Worm (Caenorhabditis elegans) whole organism, L4 larva: ENCODE data around the gene srh-183.
A peak's percentile ranks its signal among the peaks of the same experiment; 100 is the strongest.

Experiments used
- D1046.2 ChIP-seq: fragments of 200-800 bp; sonication (Bioruptor generic); IDR thresholded peaks from 2 replicates; pipeline ENCODE4 v1.3.6; 2022; ENCODE audit warnings: missing genetic modification characterization, missing compliant biosample characterization
- F10B5.3 ChIP-seq: sonication (generic microtip); optimal IDR thresholded peaks from 2 replicates; lab custom pipeline; 2016; ENCODE audit warnings: mild to moderate bottlenecking, missing genetic modification characterization, missing compliant biosample characterization
- F44E2.7 ChIP-seq: fragments of 200-800 bp; sonication (Bioruptor generic); IDR thresholded peaks from 2 replicates; pipeline ENCODE4 v2.1.2; 2022; ENCODE audit warnings: missing genetic modification characterization, missing compliant biosample characterization
- T20F7.1 ChIP-seq: fragments of 200-800 bp; sonication (Bioruptor generic); optimal IDR thresholded peaks from 2 replicates; lab custom pipeline; 2018; ENCODE audit warnings: mild to moderate bottlenecking, missing genetic modification characterization, missing compliant biosample characterization
- Y48G9A.11 ChIP-seq: fragments of 200-800 bp; sonication (Bioruptor generic); IDR thresholded peaks from 2 replicates; pipeline ENCODE4 v1.3.6; 2022; ENCODE audit warnings: missing genetic modification reagents, missing genetic modification characterization, missing compliant biosample characterization
- aha-1 ChIP-seq: fragments of 150-350 bp; peaks from one replicate; lab custom pipeline; 2014; ENCODE audit warnings: missing biosample characterization, missing genetic modification characterization
- aly-2 ChIP-seq: sonication (generic microtip); optimal IDR thresholded peaks from 2 replicates; lab custom pipeline; 2018; ENCODE audit warnings: missing biosample characterization, missing genetic modification characterization
- ceh-32 ChIP-seq: sonication (generic microtip); optimal IDR thresholded peaks from 2 replicates; lab custom pipeline; 2016; ENCODE audit warnings: mild to moderate bottlenecking, missing genetic modification characterization, missing compliant biosample characterization; ENCODE audit not compliant: poor library complexity
- ces-1 ChIP-seq: fragments of 150-350 bp; sonication (generic microtip); optimal IDR thresholded peaks from 4 replicates; lab custom pipeline; 2014; ENCODE audit warnings: missing biosample characterization, missing genetic modification reagents, missing genetic modification characterization
- dmd-6 ChIP-seq: fragments of 200-800 bp; sonication (Bioruptor generic); IDR thresholded peaks from 2 replicates; pipeline ENCODE4 v1.3.6; 2022; ENCODE audit warnings: missing genetic modification reagents, missing genetic modification characterization, missing compliant biosample characterization
- dmd-8 ChIP-seq: fragments of 200-800 bp; sonication (Bioruptor generic); IDR thresholded peaks from 2 replicates; pipeline ENCODE4 v1.3.6; 2022; ENCODE audit warnings: missing genetic modification characterization, missing compliant biosample characterization
- dpl-1 ChIP-seq: fragments of 150-350 bp; optimal IDR thresholded peaks from 2 replicates; lab custom pipeline; 2014; ENCODE audit warnings: missing biosample characterization, missing genetic modification reagents, missing genetic modification characterization
- dve-1 ChIP-seq: sonication (generic microtip); optimal IDR thresholded peaks from 2 replicates; lab custom pipeline; 2017; ENCODE audit warnings: antibody characterized with exemption, mild to moderate bottlenecking, missing genetic modification characterization, missing compliant biosample characterization; ENCODE audit not compliant: insufficient read depth
- egl-43 ChIP-seq: fragments of 200-800 bp; sonication (Bioruptor generic); IDR thresholded peaks from 2 replicates; pipeline ENCODE4 v1.3.6; 2022; ENCODE audit warnings: missing genetic modification reagents, missing genetic modification characterization, missing compliant biosample characterization
- fos-1 ChIP-seq: fragments of 150-350 bp; optimal IDR thresholded peaks from 2 replicates; lab custom pipeline; 2014; ENCODE audit warnings: missing biosample characterization, missing genetic modification characterization
- hlh-11 ChIP-seq: fragments of 200-800 bp; sonication (Bioruptor generic); optimal IDR thresholded peaks from 2 replicates; lab custom pipeline; 2018; ENCODE audit warnings: mild to moderate bottlenecking, missing genetic modification characterization, missing compliant biosample characterization
- hlh-30 ChIP-seq: sonication (generic microtip); optimal IDR thresholded peaks from 2 replicates; lab custom pipeline; 2017; ENCODE audit warnings: antibody characterized with exemption, mild to moderate bottlenecking, missing genetic modification characterization, missing compliant biosample characterization; ENCODE audit not compliant: insufficient read depth
- lin-13 ChIP-seq: fragments of 150-350 bp; optimal IDR thresholded peaks from 2 replicates; lab custom pipeline; 2014; ENCODE audit warnings: missing biosample characterization, missing genetic modification reagents, missing genetic modification characterization
- lir-3 ChIP-seq: sonication (generic microtip); optimal IDR thresholded peaks from 2 replicates; lab custom pipeline; 2016; ENCODE audit warnings: mild to moderate bottlenecking, missing genetic modification characterization, missing compliant biosample characterization
- madf-9 ChIP-seq: fragments of 200-800 bp; sonication (Bioruptor generic); conservative IDR thresholded peaks from 2 replicates; pipeline ENCODE4 v1.3.6; 2022; ENCODE audit warnings: missing genetic modification reagents, missing genetic modification characterization, missing compliant biosample characterization
- mep-1 ChIP-seq: fragments of 150-350 bp; sonication (generic microtip); optimal IDR thresholded peaks from 3 replicates; lab custom pipeline; 2014; ENCODE audit warnings: missing biosample characterization, missing genetic modification characterization
- nhr-237 ChIP-seq: sonication (generic microtip); optimal IDR thresholded peaks from 2 replicates; lab custom pipeline; 2017; ENCODE audit warnings: missing biosample characterization, missing genetic modification characterization
- nhr-28 ChIP-seq: fragments of 150-350 bp; optimal IDR thresholded peaks from 2 replicates; lab custom pipeline; 2014; ENCODE audit warnings: missing biosample characterization, missing genetic modification characterization
- nhr-42 ChIP-seq: fragments of 200-800 bp; sonication (Bioruptor generic); IDR thresholded peaks from 2 replicates; pipeline ENCODE4 v1.3.6; 2022; ENCODE audit warnings: missing genetic modification characterization, missing compliant biosample characterization
- nhr-48 ChIP-seq: sonication (generic microtip); optimal IDR thresholded peaks from 2 replicates; lab custom pipeline; 2016; ENCODE audit warnings: mild to moderate bottlenecking, missing genetic modification characterization, missing compliant biosample characterization
- saeg-2 ChIP-seq: fragments of 200-800 bp; sonication (Bioruptor generic); IDR thresholded peaks from 2 replicates; pipeline ENCODE4 v1.3.6; 2022; ENCODE audit warnings: missing genetic modification reagents, missing genetic modification characterization, missing compliant biosample characterization
- sdz-12 ChIP-seq: fragments of 200-800 bp; sonication (Bioruptor generic); optimal IDR thresholded peaks from 2 replicates; lab custom pipeline; 2018; ENCODE audit warnings: mild to moderate bottlenecking, missing genetic modification characterization, missing compliant biosample characterization
- set-16 ChIP-seq: fragments of 200-800 bp; sonication (Bioruptor generic); IDR thresholded peaks from 2 replicates; pipeline ENCODE4 v1.3.6; 2022; ENCODE audit warnings: missing genetic modification reagents, missing genetic modification characterization, missing compliant biosample characterization
- snpc-4 ChIP-seq: fragments of 150-350 bp; optimal IDR thresholded peaks from 2 replicates; lab custom pipeline; 2014; ENCODE audit warnings: missing biosample characterization, missing genetic modification characterization
- tag-97 ChIP-seq: fragments of 200-800 bp; sonication (Bioruptor generic); IDR thresholded peaks from 2 replicates; pipeline ENCODE4 v1.3.6; 2022; ENCODE audit warnings: missing genetic modification characterization, missing compliant biosample characterization
- unc-130 ChIP-seq: sonication (generic microtip); optimal IDR thresholded peaks from 2 replicates; lab custom pipeline; 2016; ENCODE audit warnings: missing genetic modification reagents, missing genetic modification characterization, missing compliant biosample characterization
- unc-39 ChIP-seq: sonication (generic microtip); optimal IDR thresholded peaks from 2 replicates; lab custom pipeline; 2017; ENCODE audit warnings: missing biosample characterization, missing genetic modification characterization
- unc-62 ChIP-seq, 3 experiments: fragments of 150-350 bp in 1 of 3; sonication (generic microtip); optimal IDR thresholded peaks in 2 of 3; peaks in 1 of 3; 1 replicate in 1 of 3; 2 replicates in 2 of 3; lab custom pipeline; 2014 to 2017; ENCODE audit warnings: missing biosample characterization in 3 of 3, missing genetic modification characterization in 3 of 3, missing genetic modification reagents in 3 of 3, missing genotype in 1 of 3
- zag-1 ChIP-seq: fragments of 150-350 bp; optimal IDR thresholded peaks from 2 replicates; lab custom pipeline; 2014; ENCODE audit warnings: missing biosample characterization, missing genetic modification characterization
- zfp-3 ChIP-seq: fragments of 200-800 bp; sonication (Bioruptor generic); conservative IDR thresholded peaks from 2 replicates; pipeline ENCODE4 v1.3.6; 2022; ENCODE audit warnings: missing genetic modification reagents, missing genetic modification characterization, missing compliant biosample characterization
- zip-11 ChIP-seq: fragments of 200-800 bp; sonication (Bioruptor generic); IDR thresholded peaks from 2 replicates; pipeline ENCODE4 v1.3.6; 2022; ENCODE audit warnings: missing genetic modification characterization, missing compliant biosample characterization
- zip-2 ChIP-seq: fragments of 150-350 bp; optimal IDR thresholded peaks from 2 replicates; lab custom pipeline; 2014; ENCODE audit warnings: missing biosample characterization, missing genetic modification characterization
- ztf-7 ChIP-seq: fragments of 150-350 bp; optimal IDR thresholded peaks from 2 replicates; lab custom pipeline; 2014; ENCODE audit warnings: missing biosample characterization, missing genetic modification characterization

Gene srh-183

DNA sequence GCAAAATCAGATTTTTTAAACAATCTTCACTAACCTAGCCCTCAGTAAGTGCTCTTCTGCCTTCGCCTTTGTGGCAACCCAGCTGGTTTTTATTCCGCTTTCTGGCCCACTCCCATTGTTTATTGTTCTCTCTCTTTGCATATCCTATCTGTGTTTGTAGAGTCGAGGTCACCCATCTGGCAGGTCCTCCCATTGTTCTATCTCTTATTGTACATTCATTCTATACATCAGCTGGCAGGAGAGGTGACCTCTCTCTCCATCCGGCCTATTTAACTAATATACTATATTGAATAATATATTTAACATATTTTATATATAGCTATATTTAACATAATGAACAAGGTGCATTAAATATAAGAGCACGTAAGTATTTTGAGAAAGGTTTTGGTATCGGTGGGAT is 16.1 kb downstream of the srh-183 start:
- no peak for TF ChIP-seq nhr-237 (tag; lab: Kevin White, UChicago)
- TF ChIP-seq nhr-48, result no peak
- no peak for TF ChIP-seq unc-130
- no peak for TF ChIP-seq tag-97 (GFP tag; lab: Robert Waterston, UW)
- no peak for TF ChIP-seq dpl-1
- TF ChIP-seq aha-1, result no peak
- no peak for TF ChIP-seq madf-9 (GFP tag; lab: Robert Waterston, UW)
- no peak for TF ChIP-seq lir-3 (tag; lab: Kevin White, UChicago)
- TF ChIP-seq hlh-11, result no peak

ce11 chrV:19958744-19959143 is 19.4 kb downstream of the srh-183 start, which contains the start of gene srh-172:
Gene srh-172, plus strand, starts transcription at chrV:19959044.
- no peak for TF ChIP-seq snpc-4
- TF ChIP-seq zip-11 (GFP tag; lab: Robert Waterston, UW), result no peak
- TF ChIP-seq sdz-12, result no peak
- no peak for TF ChIP-seq F44E2.7
- no peak for TF ChIP-seq Y48G9A.11 (GFP tag; lab: Robert Waterston, UW)
- no peak for TF ChIP-seq dmd-6 (GFP tag; lab: Robert Waterston, UW)
- no peak for TF ChIP-seq nhr-42 (GFP tag; lab: Robert Waterston, UW)

ce11 chrV:19955171-19955570 is 22.9 kb downstream of the srh-183 start, which contains the start of gene abhd-3.1:
Gene abhd-3.1, plus strand, starts transcription at chrV:19955488.
- TF ChIP-seq D1046.2 (GFP tag; lab: Robert Waterston, UW) (no peak), ztf-7 (tag; lab: Kevin White, UChicago) (no peak), lir-3 (tag; lab: Kevin White, UChicago) (no peak), tag-97 (GFP tag; lab: Robert Waterston, UW) (no peak), ceh-32 (tag; lab: Kevin White, UChicago) (no peak), nhr-48 (no peak), T20F7.1 (GFP tag; lab: Kevin White, UChicago) (no peak), sdz-12 (no peak), zag-1 (no peak), saeg-2 (GFP tag; lab: Robert Waterston, UW) (no peak), egl-43 (GFP tag; lab: Robert Waterston, UW) (no peak), nhr-28 (tag; lab: Kevin White, UChicago) (peak; percentile 22), dmd-8 (GFP tag; lab: Robert Waterston, UW) (no peak), aly-2 (tag; lab: Kevin White, UChicago) (no peak), hlh-11 (no peak), aha-1 (peak; percentile 91), F10B5.3 (tag; lab: Kevin White, UChicago) (no peak), mep-1 (tag; lab: Kevin White, UChicago) (peak; percentile 3), zip-2 (tag; lab: Kevin White, UChicago) (no peak), hlh-30 (no peak), ces-1 (no peak), lin-13 (GFP tag; lab: Kevin White, UChicago) (no peak), fos-1 (tag; lab: Kevin White, UChicago) (no peak), unc-62 (GFP tag; optimal IDR thresholded peaks at IDR 0.05 in 1 of 2; lab: Kevin White, UChicago) (peak in 1 of 2 experiments; percentile 32), unc-62 (tag; optimal IDR thresholded peaks at IDR 0.05; lab: Kevin White, UChicago) (no peak), set-16 (GFP tag; lab: Robert Waterston, UW) (no peak), unc-39 (tag; lab: Kevin White, UChicago) (no peak), dmd-6 (GFP tag; lab: Robert Waterston, UW) (no peak), zfp-3 (GFP tag; lab: Robert Waterston, UW) (no peak)

ce11 chrV:19954491-19954890 is 23.6 kb downstream of the srh-183 start:
- TF ChIP-seq unc-62 (GFP tag; optimal IDR thresholded peaks at IDR 0.05 in 1 of 2; lab: Kevin White, UChicago) (peak in 1 of 2 experiments; percentile 72), unc-62 (tag; optimal IDR thresholded peaks at IDR 0.05; lab: Kevin White, UChicago) (no peak), dve-1 (tag; lab: Kevin White, UChicago) (no peak)
- TF ChIP-seq, all 104 proteins: peak for 1
